Worm (Caenorhabditis elegans) whole organism, young adult: ENCODE measurements around the gene T26H10.2.

Experiments used
- B0261.1 ChIP-seq: sonication (generic microtip); optimal IDR thresholded peaks from 2 replicates; lab custom pipeline; 2016; ENCODE audit warnings: mild to moderate bottlenecking, missing genetic modification characterization, moderate library complexity, missing compliant biosample characterization
- C17E4.6 ChIP-seq: fragments of 200-800 bp; sonication (Bioruptor generic); IDR thresholded peaks from 2 replicates; pipeline ENCODE4 v1.3.6; 2022; ENCODE audit warnings: missing genetic modification reagents, missing genetic modification characterization, missing compliant biosample characterization
- D2030.7 ChIP-seq: fragments of 200-800 bp; sonication (Bioruptor generic); IDR thresholded peaks from 2 replicates; pipeline ENCODE4 v1.3.6; 2022; ENCODE audit warnings: missing genetic modification reagents, missing genetic modification characterization, missing compliant biosample characterization
- F22D6.2 ChIP-seq: sonication (generic microtip); optimal IDR thresholded peaks from 2 replicates; lab custom pipeline; 2016; ENCODE audit warnings: mild to moderate bottlenecking, missing genetic modification characterization, missing compliant biosample characterization
- F37B4.10 ChIP-seq: fragments of 200-800 bp; sonication (Bioruptor generic); IDR thresholded peaks from 2 replicates; pipeline ENCODE4 v1.3.6; 2022; ENCODE audit warnings: missing genetic modification characterization, missing compliant biosample characterization
- F55B11.4 ChIP-seq: sonication (generic microtip); optimal IDR thresholded peaks from 2 replicates; lab custom pipeline; 2016; ENCODE audit warnings: missing compliant biosample characterization, missing genetic modification characterization, borderline replicate concordance; ENCODE audit not compliant: insufficient read depth
- K11D2.4 ChIP-seq: fragments of 200-800 bp; sonication (Bioruptor generic); IDR thresholded peaks from 2 replicates; pipeline ENCODE4 v1.3.6; 2022; ENCODE audit warnings: missing genetic modification reagents, missing genetic modification characterization, missing compliant biosample characterization
- T07F8.4 ChIP-seq: sonication (generic microtip); optimal IDR thresholded peaks from 2 replicates; lab custom pipeline; 2016; ENCODE audit warnings: mild to moderate bottlenecking, missing genetic modification characterization, moderate library complexity, missing compliant biosample characterization
- T26A5.8 ChIP-seq: sonication (generic microtip); optimal IDR thresholded peaks from 2 replicates; lab custom pipeline; 2016; ENCODE audit warnings: missing genetic modification characterization, missing compliant biosample characterization
- Y53G8AR.9 ChIP-seq: fragments of 200-800 bp; sonication (Bioruptor generic); conservative IDR thresholded peaks from 2 replicates; pipeline ENCODE4 v1.3.6; 2022; ENCODE audit warnings: missing genetic modification reagents, missing genetic modification characterization, missing compliant biosample characterization
- Y67H2A.10 ChIP-seq: fragments of 200-800 bp; sonication (Bioruptor generic); conservative IDR thresholded peaks from 2 replicates; pipeline ENCODE4 v1.3.6; 2022; ENCODE audit warnings: missing genetic modification reagents, missing genetic modification characterization, missing compliant biosample characterization
- Y79H2A.3 ChIP-seq: fragments of 200-800 bp; sonication (Bioruptor generic); conservative IDR thresholded peaks from 2 replicates; pipeline ENCODE4 v1.3.6; 2022; ENCODE audit warnings: missing genetic modification reagents, missing genetic modification characterization, missing compliant biosample characterization
- Y95B8A.8 ChIP-seq: fragments of 200-800 bp; sonication (Bioruptor generic); IDR thresholded peaks from 2 replicates; pipeline ENCODE4 v1.3.6; 2022; ENCODE audit warnings: missing genetic modification reagents, missing genetic modification characterization, missing compliant biosample characterization
- ZK185.1 ChIP-seq: sonication (generic microtip); optimal IDR thresholded peaks from 2 replicates; lab custom pipeline; 2016; ENCODE audit warnings: mild to moderate bottlenecking, missing genetic modification characterization, missing compliant biosample characterization; ENCODE audit not compliant: poor library complexity, severe bottlenecking
- akir-1 ChIP-seq: fragments of 200-800 bp; sonication (Bioruptor generic); optimal IDR thresholded peaks from 2 replicates; lab custom pipeline; 2018; ENCODE audit warnings: mild to moderate bottlenecking, missing genetic modification characterization, moderate library complexity, missing compliant biosample characterization
- aptf-2 ChIP-seq: fragments of 200-800 bp; sonication (Bioruptor generic); conservative IDR thresholded peaks from 2 replicates; pipeline ENCODE4 v1.3.6; 2022; ENCODE audit warnings: missing genetic modification reagents, missing genetic modification characterization, missing compliant biosample characterization
- attf-5 ChIP-seq: fragments of 200-800 bp; sonication (Bioruptor generic); optimal IDR thresholded peaks from 2 replicates; lab custom pipeline; 2018; ENCODE audit warnings: mild to moderate bottlenecking, missing genetic modification characterization, missing compliant biosample characterization
- ceh-27 ChIP-seq: fragments of 200-800 bp; sonication (Bioruptor generic); optimal IDR thresholded peaks from 2 replicates; lab custom pipeline; 2018; ENCODE audit warnings: mild to moderate bottlenecking, missing genetic modification characterization, moderate library complexity, missing compliant biosample characterization
- ceh-91 ChIP-seq: fragments of 200-800 bp; sonication (Bioruptor generic); IDR thresholded peaks from 2 replicates; pipeline ENCODE4 v1.3.6; 2022; ENCODE audit warnings: missing genetic modification reagents, missing genetic modification characterization, missing compliant biosample characterization
- chd-7 ChIP-seq: sonication (generic microtip); optimal IDR thresholded peaks from 2 replicates; lab custom pipeline; 2016; ENCODE audit warnings: mild to moderate bottlenecking, missing genetic modification characterization, moderate library complexity, missing compliant biosample characterization
- efl-1 ChIP-seq: fragments of 150-350 bp; optimal IDR thresholded peaks from 2 replicates; lab custom pipeline; 2014; ENCODE audit warnings: missing biosample characterization, missing genetic modification reagents, missing genetic modification characterization
- egrh-3 ChIP-seq: fragments of 200-800 bp; sonication (Bioruptor generic); IDR thresholded peaks from 2 replicates; pipeline ENCODE4 v1.3.6; 2022; ENCODE audit warnings: missing genetic modification reagents, missing genetic modification characterization, missing compliant biosample characterization
- him-1 ChIP-seq: sonication (generic microtip); optimal IDR thresholded peaks from 2 replicates; lab custom pipeline; 2016; ENCODE audit warnings: missing genotype, missing genetic modification reagents, missing genetic modification characterization, missing compliant biosample characterization
- hmg-1.2 ChIP-seq: fragments of 200-800 bp; sonication (Bioruptor generic); IDR thresholded peaks from 2 replicates; pipeline ENCODE4 v1.3.6; 2022; ENCODE audit warnings: missing genetic modification reagents, missing genetic modification characterization, missing compliant biosample characterization
- hmg-20 ChIP-seq: fragments of 200-800 bp; sonication (Bioruptor generic); IDR thresholded peaks from 2 replicates; pipeline ENCODE4 v1.3.6; 2022; ENCODE audit warnings: missing genetic modification reagents, missing genetic modification characterization, missing compliant biosample characterization
- let-607 ChIP-seq, 2 experiments: fragments of 200-800 bp in 1 of 2; sonication (Bioruptor generic) in 1 of 2; sonication (generic microtip) in 1 of 2; optimal IDR thresholded peaks; 2 replicates each; lab custom pipeline; 2016 to 2018; ENCODE audit warnings: mild to moderate bottlenecking in 2 of 2, missing compliant biosample characterization in 2 of 2, missing genetic modification characterization in 2 of 2, moderate library complexity in 2 of 2, missing genotype in 1 of 2
- lin-40 ChIP-seq: sonication (generic microtip); optimal IDR thresholded peaks from 2 replicates; lab custom pipeline; 2016; ENCODE audit warnings: missing genetic modification characterization, mild to moderate bottlenecking, missing compliant biosample characterization, missing genotype, missing genetic modification reagents
- lin-54 ChIP-seq: fragments of 200-800 bp; sonication (Bioruptor generic); optimal IDR thresholded peaks from 2 replicates; lab custom pipeline; 2018; ENCODE audit warnings: mild to moderate bottlenecking, missing genetic modification characterization, missing compliant biosample characterization
- lsl-1 ChIP-seq: fragments of 200-800 bp; sonication (Bioruptor generic); optimal IDR thresholded peaks from 2 replicates; lab custom pipeline; 2018; ENCODE audit warnings: mild to moderate bottlenecking, missing genetic modification characterization, moderate library complexity, missing compliant biosample characterization
- lsy-27 ChIP-seq: sonication (generic microtip); optimal IDR thresholded peaks from 2 replicates; lab custom pipeline; 2017; ENCODE audit warnings: missing genetic modification characterization, mild to moderate bottlenecking, missing compliant biosample characterization, antibody characterized with exemption, missing genotype, borderline replicate concordance; ENCODE audit not compliant: insufficient read depth
- madf-10 ChIP-seq: sonication (generic microtip); optimal IDR thresholded peaks from 2 replicates; lab custom pipeline; 2016; ENCODE audit warnings: mild to moderate bottlenecking, missing genetic modification characterization, missing compliant biosample characterization
- madf-8 ChIP-seq: fragments of 200-800 bp; sonication (Bioruptor generic); conservative IDR thresholded peaks from 2 replicates; pipeline ENCODE4 v1.3.6; 2022; ENCODE audit warnings: missing genetic modification reagents, missing genetic modification characterization, missing compliant biosample characterization
- mel-28 ChIP-seq: sonication (generic microtip); optimal IDR thresholded peaks from 2 replicates; lab custom pipeline; 2016; ENCODE audit warnings: borderline replicate concordance, mild to moderate bottlenecking, missing genetic modification characterization, missing compliant biosample characterization
- mes-4 ChIP-seq: sonication (generic microtip); optimal IDR thresholded peaks from 2 replicates; lab custom pipeline; 2016; ENCODE audit warnings: missing genotype, missing genetic modification characterization, missing compliant biosample characterization
- nfya-1 ChIP-seq: sonication (generic microtip); optimal IDR thresholded peaks from 2 replicates; lab custom pipeline; 2017; ENCODE audit warnings: antibody characterized with exemption, missing compliant biosample characterization, missing genetic modification characterization, borderline replicate concordance; ENCODE audit not compliant: insufficient read depth
- rcor-1 ChIP-seq: fragments of 200-800 bp; sonication (Bioruptor generic); IDR thresholded peaks from 2 replicates; pipeline ENCODE4 v1.3.6; 2022; ENCODE audit warnings: missing genetic modification reagents, missing genetic modification characterization, missing compliant biosample characterization
- rec-8 ChIP-seq, 2 experiments: sonication (generic microtip); optimal IDR thresholded peaks; 2 replicates each; lab custom pipeline; 2016; ENCODE audit warnings: mild to moderate bottlenecking in 2 of 2, missing genetic modification characterization in 2 of 2, missing genetic modification reagents in 2 of 2, missing genotype in 2 of 2, missing biosample characterization in 1 of 2, missing compliant biosample characterization in 1 of 2, moderate library complexity in 1 of 2
- snpc-1.1 ChIP-seq: sonication (generic microtip); optimal IDR thresholded peaks from 2 replicates; lab custom pipeline; 2017; ENCODE audit warnings: missing genetic modification characterization, mild to moderate bottlenecking, missing compliant biosample characterization, antibody characterized with exemption, moderate library complexity, missing genotype, missing genetic modification reagents; ENCODE audit not compliant: insufficient read depth
- somi-1 ChIP-seq: fragments of 200-800 bp; sonication (Bioruptor generic); optimal IDR thresholded peaks from 2 replicates; lab custom pipeline; 2018; ENCODE audit warnings: mild to moderate bottlenecking, missing genetic modification characterization, missing compliant biosample characterization
- sptf-2 ChIP-seq: fragments of 200-800 bp; sonication (Bioruptor generic); optimal IDR thresholded peaks from 2 replicates; lab custom pipeline; 2018; ENCODE audit warnings: mild to moderate bottlenecking, missing genetic modification characterization, missing compliant biosample characterization
- unc-130 ChIP-seq: sonication (generic microtip); optimal IDR thresholded peaks from 2 replicates; lab custom pipeline; 2016; ENCODE audit warnings: missing genetic modification reagents, missing genetic modification characterization, missing compliant biosample characterization
- xnd-1 ChIP-seq: sonication (generic microtip); optimal IDR thresholded peaks from 2 replicates; lab custom pipeline; 2016; ENCODE audit warnings: missing genotype, missing genetic modification reagents, missing genetic modification characterization, missing compliant biosample characterization
- ztf-18 ChIP-seq: sonication (generic microtip); optimal IDR thresholded peaks from 2 replicates; lab custom pipeline; 2016; ENCODE audit warnings: missing genotype, mild to moderate bottlenecking, missing genetic modification characterization, missing compliant biosample characterization

Gene T26H10.2

DNA sequence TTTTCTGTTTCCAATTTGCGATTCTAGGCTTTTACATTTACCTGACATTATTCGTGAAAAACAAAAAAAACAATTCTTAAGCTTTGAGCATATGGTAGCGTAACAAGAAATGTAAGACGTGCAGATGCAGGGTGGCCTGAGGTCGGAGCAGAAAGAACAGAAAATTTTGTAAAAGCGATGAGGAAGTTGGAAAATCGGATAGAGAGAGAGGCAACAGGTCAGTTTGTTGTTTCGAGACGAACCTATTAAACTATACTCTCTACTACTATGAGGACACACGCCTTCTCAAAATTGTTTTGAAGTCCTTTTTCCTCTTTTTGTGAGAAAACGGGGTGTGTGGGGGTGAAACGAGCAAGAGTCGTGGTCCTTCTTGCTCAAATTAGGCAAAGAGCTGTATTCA lies 2.9 kb downstream of the T26H10.2 start, which contains the start of gene des-2 (continued):
- TF ChIP-seq lsy-27 = no peak

DNA sequence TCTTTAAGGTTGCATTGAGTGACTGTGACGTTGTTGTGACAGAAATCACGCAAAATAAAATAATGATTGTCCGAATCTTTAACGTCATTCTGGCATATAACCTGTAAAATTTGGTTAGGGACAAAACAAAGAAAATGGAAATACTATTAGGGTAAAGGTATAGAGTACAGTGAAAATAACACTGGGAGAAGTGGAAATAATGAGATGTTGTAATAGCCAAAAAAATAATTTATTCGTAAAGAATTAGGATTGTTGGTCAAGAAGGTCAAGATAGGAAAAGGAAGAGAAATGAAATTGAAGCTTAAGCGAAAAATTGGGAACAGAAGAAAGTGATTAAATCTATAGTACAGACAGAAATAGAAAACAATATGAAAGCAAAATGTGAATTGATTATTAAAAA lies 9.4 kb downstream of the T26H10.2 start, which contains the start of gene deg-3:
Gene deg-3 (minus strand): TSS at position 101 of the 400 bp plus-strand sequence.
- TF ChIP-seq Y79H2A.3 (GFP tag; lab: Robert Waterston, UW) (no peak), rec-8 (tag; optimal IDR thresholded peaks at IDR 0.05; lab: Kevin White, UChicago) (no peak), madf-10 (tag; lab: Kevin White, UChicago) (no peak), T26A5.8 (tag; lab: Kevin White, UChicago) (no peak), akir-1 (GFP tag; lab: Kevin White, UChicago) (no peak), hmg-1.2 (GFP tag; lab: Robert Waterston, UW) (no peak), unc-130 (GFP tag; lab: Kevin White, UChicago) (no peak)

ce11 chrV:11412125-11412524 lies 12.3 kb downstream of the T26H10.2 start:
- no peak for TF ChIP-seq akir-1 (GFP tag; lab: Kevin White, UChicago)
- no peak for TF ChIP-seq hmg-20 (GFP tag; lab: Robert Waterston, UW)
- TF ChIP-seq Y67H2A.10 (GFP tag; lab: Robert Waterston, UW) = no peak
- no peak for TF ChIP-seq madf-8
- TF ChIP-seq efl-1 (GFP tag; lab: Kevin White, UChicago) = no peak
- TF ChIP-seq Y53G8AR.9 (GFP tag; lab: Robert Waterston, UW) = peak; percentile 50; the same call in 1 of the 2 replicates
- no peak for TF ChIP-seq nfya-1 (tag; lab: Kevin White, UChicago)
- TF ChIP-seq let-607 (tag; optimal IDR thresholded peaks at IDR 0.05; lab: Kevin White, UChicago) = peak in 1 of 2 experiments; percentile 18
- peak; percentile 5 for TF ChIP-seq unc-130 (GFP tag; lab: Kevin White, UChicago)
- peak; percentile 81 for TF ChIP-seq B0261.1 (tag; lab: Kevin White, UChicago)
- no peak for TF ChIP-seq F55B11.4 (tag; lab: Kevin White, UChicago)
- TF ChIP-seq him-1 (tag; lab: Kevin White, UChicago) = peak; percentile 83
- no peak for TF ChIP-seq mes-4 (tag; lab: Kevin White, UChicago)
- peak; percentile 79 for TF ChIP-seq D2030.7 (GFP tag; lab: Robert Waterston, UW)
- 0 out of 2 replicates have a peak, but pooled peaks have one; percentile 36 for TF ChIP-seq rcor-1
- no peak for TF ChIP-seq C17E4.6 (GFP tag; lab: Robert Waterston, UW)
- TF ChIP-seq Y95B8A.8 (GFP tag; lab: Robert Waterston, UW) = no peak
- peak; percentile 66 for TF ChIP-seq snpc-1.1
- TF ChIP-seq aptf-2 = no peak
- TF ChIP-seq F37B4.10 (GFP tag; lab: Robert Waterston, UW) = no peak
- peak; percentile 42 for TF ChIP-seq ZK185.1 (tag; lab: Kevin White, UChicago)
- TF ChIP-seq ztf-18 = peak; percentile 62
- TF ChIP-seq lsl-1 (GFP tag; lab: Kevin White, UChicago) = peak; percentile 32
- TF ChIP-seq mel-28 = no peak
- peak; percentile 37 for TF ChIP-seq attf-5
- 0 out of 2 replicates have a peak, but pooled peaks have one; percentile 6 for TF ChIP-seq egrh-3 (GFP tag; lab: Robert Waterston, UW)
- TF ChIP-seq ceh-27 (GFP tag; lab: Kevin White, UChicago) = peak; percentile 6
- peak; percentile 32 for TF ChIP-seq chd-7 (tag; lab: Kevin White, UChicago)
- peak; percentile 21 for TF ChIP-seq somi-1 (GFP tag; lab: Kevin White, UChicago)
- TF ChIP-seq xnd-1 (tag; lab: Kevin White, UChicago) = no peak
- TF ChIP-seq lin-40 (tag; lab: Kevin White, UChicago) = no peak
- TF ChIP-seq lin-54 (GFP tag; lab: Kevin White, UChicago) = peak; percentile 62
- no peak for TF ChIP-seq K11D2.4 (GFP tag; lab: Robert Waterston, UW)
- TF ChIP-seq sptf-2 (GFP tag; lab: Kevin White, UChicago) = no peak
- no peak for TF ChIP-seq T07F8.4
- TF ChIP-seq F22D6.2 (tag; lab: Kevin White, UChicago) = no peak
- no peak for TF ChIP-seq ceh-91 (GFP tag; lab: Robert Waterston, UW)
